Fruit fly (Drosophila melanogaster): ENCODE data around the gene Dscam4.

The Dscam4 gene

DNA sequence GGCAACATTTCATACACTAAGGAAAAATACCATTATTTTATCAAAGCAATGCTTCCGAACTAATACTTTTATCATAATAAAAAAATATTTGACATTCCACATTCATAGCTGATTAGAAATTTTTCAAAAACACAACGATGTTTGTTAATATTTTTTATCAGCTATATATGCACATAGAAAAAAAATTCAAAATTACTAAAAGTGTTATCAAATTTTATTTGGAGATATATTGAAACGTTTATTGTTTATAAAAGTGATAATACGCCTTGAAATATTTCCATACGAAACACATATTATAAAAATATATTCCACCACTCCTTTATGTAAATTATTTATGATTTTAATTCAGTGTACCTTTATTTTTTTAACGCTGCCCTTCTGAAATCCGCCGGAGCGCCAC is 47.3 kb downstream of the Dscam4 start (continued):
- TF ChIP-seq Pdp1 (GFP tag; optimal IDR thresholded peaks at IDR 0.05) = no peak
- no peak for TF ChIP-seq CG6654 (GFP tag; optimal IDR thresholded peaks at IDR 0.05)
- TF ChIP-seq inv (GFP tag; IDR thresholded peaks at IDR 0.05; ENCODE audit: partially characterized antibody) = no peak
- no peak for TF ChIP-seq CG9437 (GFP tag; optimal IDR thresholded peaks at IDR 0.05)
- TF ChIP-seq CG7987 (GFP tag; optimal IDR thresholded peaks at IDR 0.05) = no peak
- no peak for TF ChIP-seq CG17912 (GFP tag; optimal IDR thresholded peaks at IDR 0.05)
- TF ChIP-seq chinmo (GFP tag; IDR thresholded peaks at IDR 0.05; ENCODE audit: partially characterized antibody) = no peak
- no peak; the same call in 1 of the 2 replicates for TF ChIP-seq Xrp1 (GFP tag; IDR thresholded peaks at IDR 0.05)
- no peak for TF ChIP-seq Nf-YB (GFP tag; optimal IDR thresholded peaks at IDR 0.05)
- TF ChIP-seq CG6683 (GFP tag; optimal IDR thresholded peaks at IDR 0.05) = no peak
- TF ChIP-seq fu2 (GFP tag; optimal IDR thresholded peaks at IDR 0.05) = no peak

DNA sequence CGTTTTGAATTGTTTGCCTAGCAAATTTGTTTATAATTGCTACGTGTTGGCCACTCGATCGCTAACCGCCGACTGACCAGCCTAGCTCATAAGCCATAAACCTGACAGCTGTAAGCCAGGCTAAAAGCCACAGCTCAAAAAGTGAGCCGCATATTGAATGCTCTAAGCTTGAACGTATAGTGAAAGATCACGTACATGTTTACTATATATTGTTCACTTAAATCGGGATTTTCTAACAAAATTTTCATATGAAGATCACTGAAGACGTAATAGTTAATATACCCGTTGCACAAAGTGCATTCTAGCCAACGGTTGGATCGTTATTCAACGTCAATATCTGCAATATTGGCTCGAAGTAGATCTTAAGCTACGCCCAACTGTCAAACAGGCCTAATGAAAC is 48.0 kb downstream of the Dscam4 start:
- 0 out of 2 replicates have a peak, but pooled peaks have one; percentile 18 for TF ChIP-seq Drgx (GFP tag; IDR thresholded peaks at IDR 0.05)
- TF ChIP-seq CG10431 (GFP tag; optimal IDR thresholded peaks at IDR 0.05) = no peak
- TF ChIP-seq row (GFP tag; IDR thresholded peaks at IDR 0.05) = 0 out of 3 replicates have a peak, but pooled peaks have one; percentile 14
- no peak for TF ChIP-seq odd (GFP tag; optimal IDR thresholded peaks at IDR 0.05)
- peak; percentile 4 for TF ChIP-seq Ets65A (GFP tag)

DNA sequence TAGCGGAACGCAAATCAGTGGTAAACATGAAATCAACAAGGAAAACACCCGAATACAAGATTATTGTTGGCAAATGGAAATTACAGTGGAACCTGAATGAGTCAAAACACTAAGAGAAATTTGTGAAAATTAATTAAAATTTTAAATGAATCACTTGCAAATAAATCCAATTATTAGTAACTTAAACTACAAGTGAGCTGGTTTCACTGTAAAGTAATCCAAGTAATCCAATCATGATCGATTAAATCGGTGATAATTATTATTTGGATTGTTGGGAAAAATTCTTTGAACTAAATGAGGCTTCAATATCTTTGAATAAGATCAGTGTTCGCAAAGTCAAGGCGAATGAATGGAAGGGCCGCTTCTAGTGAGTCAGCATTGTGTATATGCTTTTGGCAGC is 49.9 kb downstream of the Dscam4 start:
- TF ChIP-seq CG31441 (GFP tag; IDR thresholded peaks at IDR 0.05) = 0 out of 2 replicates have a peak, but pooled peaks have one; percentile 14
- no peak for TF ChIP-seq CG9215 (GFP tag; IDR thresholded peaks at IDR 0.05)
- no peak for TF ChIP-seq Ada2b (GFP tag; IDR thresholded peaks at IDR 0.05)
- TF ChIP-seq cg (GFP tag; optimal IDR thresholded peaks at IDR 0.05) = no peak
- peak; percentile 5 for TF ChIP-seq tap (tag; optimal IDR thresholded peaks at IDR 0.05)
- no peak for TF ChIP-seq Doc3 (GFP tag; IDR thresholded peaks at IDR 0.05; ENCODE audit: partially characterized antibody)
- TF ChIP-seq Hey (tag; optimal IDR thresholded peaks at IDR 0.05) = no peak
- 0 out of 3 replicates have a peak, but pooled peaks have one; percentile 17 for TF ChIP-seq CG17361 (GFP tag; IDR thresholded peaks at IDR 0.05)
- TF ChIP-seq ham (GFP tag; IDR thresholded peaks at IDR 0.05) = no peak
- peak; percentile 62 for TF ChIP-seq sens (GFP tag)
- TF ChIP-seq CG10543 (GFP tag; optimal IDR thresholded peaks at IDR 0.05) = no peak
- TF ChIP-seq dati (GFP tag; IDR thresholded peaks at IDR 0.05) = no peak
- peak; percentile 10 for TF ChIP-seq CG2712 (tag; optimal IDR thresholded peaks at IDR 0.05)
- TF ChIP-seq CG2678 (tag; optimal IDR thresholded peaks at IDR 0.05) = peak; percentile 48
- no peak for TF ChIP-seq Neu2 (GFP tag; optimal IDR thresholded peaks at IDR 0.05; ENCODE audit: borderline replicate concordance)
- TF ChIP-seq CG8478 (optimal IDR thresholded peaks at IDR 0.05) = no peak
- TF ChIP-seq Hr3 (GFP tag; optimal IDR thresholded peaks at IDR 0.05) = peak; percentile 1
- no peak for TF ChIP-seq dmrt11E (tag; optimal IDR thresholded peaks at IDR 0.05)
- no peak for TF ChIP-seq amos (GFP tag; IDR thresholded peaks at IDR 0.05; ENCODE audit: partially characterized antibody)
- peak; percentile 49 for TF ChIP-seq Med (GFP tag)
- no peak for TF ChIP-seq gro (GFP tag; optimal IDR thresholded peaks at IDR 0.05)
- TF ChIP-seq Ptx1 (GFP tag; IDR thresholded peaks at IDR 0.05) = 0 out of 2 replicates have a peak, but pooled peaks have one; percentile 12
- peak; percentile 27; the same call in 1 of the 2 replicates for TF ChIP-seq CG10366 (GFP tag; IDR thresholded peaks at IDR 0.05)
- TF ChIP-seq CG4854 (GFP tag; optimal IDR thresholded peaks at IDR 0.05) = no peak
- TF ChIP-seq Spps (tag; optimal IDR thresholded peaks at IDR 0.05) = no peak
- TF ChIP-seq sd (tag; optimal IDR thresholded peaks at IDR 0.05) = peak; percentile 51
- TF ChIP-seq Camta (GFP tag; optimal IDR thresholded peaks at IDR 0.05) = no peak
- no peak for TF ChIP-seq kah (GFP tag; optimal IDR thresholded peaks at IDR 0.05)
- no peak for TF ChIP-seq otp (GFP tag; IDR thresholded peaks at IDR 0.05)
- TF ChIP-seq H2.0 (GFP tag; IDR thresholded peaks at IDR 0.05) = 0 out of 2 replicates have a peak, but pooled peaks have one; percentile 34
- TF ChIP-seq CG9932 (GFP tag; IDR thresholded peaks at IDR 0.05) = peak; percentile 34; the same call in 1 of the 2 replicates
- TF ChIP-seq lmd (GFP tag; IDR thresholded peaks at IDR 0.05) = peak; percentile 35; the same call in 1 of the 2 replicates
- TF ChIP-seq CG12659 (GFP tag; optimal IDR thresholded peaks at IDR 0.05) = peak; percentile 20
